Fruit fly (Drosophila melanogaster) Kc167 (cell line): ENCODE measurements around the gene Paip2.

Experiments
- Myc ChIP-seq: fragments of >200 bp; optimal IDR thresholded peaks from 2 replicates; lab custom pipeline; 2017; ENCODE audit warnings: missing external identifiers
- Sin3A ChIP-seq: fragments of >200 bp; optimal IDR thresholded peaks from 2 replicates; lab custom pipeline; 2018; ENCODE audit warnings: missing external identifiers
- h ChIP-seq: fragments of >200 bp; optimal IDR thresholded peaks from 3 replicates; lab custom pipeline; 2018; ENCODE audit warnings: missing external identifiers
- insv ChIP-seq: fragments of >200 bp; optimal IDR thresholded peaks from 3 replicates; lab custom pipeline; 2018; ENCODE audit warnings: missing external identifiers
- psq ChIP-seq: fragments of >200 bp; optimal IDR thresholded peaks from 2 replicates; lab custom pipeline; 2017; ENCODE audit warnings: missing external identifiers
- ttk ChIP-seq: sonication (Bioruptor generic); optimal IDR thresholded peaks from 2 replicates; lab custom pipeline; 2017; ENCODE audit warnings: missing external identifiers

Gene Paip2

DNA sequence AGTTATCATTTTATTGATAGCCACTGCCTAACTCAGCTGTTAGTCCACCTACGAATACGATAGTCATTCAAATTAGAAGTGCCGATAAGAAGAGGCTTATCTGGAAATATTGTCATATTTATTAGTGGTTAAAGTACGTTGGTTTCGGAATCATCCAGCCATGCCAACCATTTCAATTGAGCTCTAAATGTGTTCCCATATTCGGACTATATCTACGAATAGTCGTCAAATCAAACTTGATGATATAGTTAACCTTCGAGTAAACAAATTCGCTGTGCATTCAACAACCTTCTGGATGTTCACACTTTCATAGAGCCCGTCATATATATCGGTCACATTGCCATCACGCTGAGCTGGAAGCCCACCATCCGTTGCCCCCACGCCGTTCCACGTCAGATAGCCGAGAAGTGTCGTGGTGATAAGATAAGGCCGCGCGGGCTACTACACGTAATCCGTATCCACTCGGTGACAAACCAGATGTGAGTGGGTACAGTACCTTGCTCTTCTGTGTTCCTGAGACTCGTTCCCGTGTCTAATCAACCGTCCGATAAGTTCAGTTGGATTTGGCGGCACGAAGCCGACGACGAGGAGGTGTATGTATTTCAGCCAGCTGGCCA, 37.8 kb downstream of the Paip2 start:
- TF ChIP-seq psq (lab: Kevin White, UChicago) (no peak), ttk (lab: Kevin White, UChicago) (no peak), Sin3A (lab: Kevin White, UChicago) (no peak), h (lab: Kevin White, UChicago) (no peak), insv (lab: Kevin White, UChicago) (no peak), Myc (no peak)

DNA sequence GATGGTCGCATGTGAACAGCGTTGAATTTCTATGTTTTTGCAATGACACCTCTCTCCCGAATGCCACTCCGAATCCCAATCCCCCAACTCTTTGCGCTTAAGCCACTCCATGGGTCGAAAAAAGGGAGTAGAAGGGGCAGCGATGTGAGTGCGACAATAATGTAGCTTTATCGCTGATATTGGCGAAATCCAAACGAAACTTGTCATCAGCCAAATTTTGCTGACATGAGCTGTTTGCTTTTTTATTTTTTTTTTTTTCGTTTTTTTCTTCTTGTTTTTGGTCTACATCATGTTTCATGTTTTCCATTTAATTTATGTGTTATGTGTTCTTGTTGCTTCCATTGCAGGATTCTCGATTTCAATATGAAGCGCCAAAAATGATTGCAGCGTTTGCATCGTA, 38.4 kb downstream of the Paip2 start:
- TF ChIP-seq h (lab: Kevin White, UChicago) (no peak), insv (lab: Kevin White, UChicago) (no peak), Sin3A (lab: Kevin White, UChicago) (no peak), Myc (no peak)

DNA sequence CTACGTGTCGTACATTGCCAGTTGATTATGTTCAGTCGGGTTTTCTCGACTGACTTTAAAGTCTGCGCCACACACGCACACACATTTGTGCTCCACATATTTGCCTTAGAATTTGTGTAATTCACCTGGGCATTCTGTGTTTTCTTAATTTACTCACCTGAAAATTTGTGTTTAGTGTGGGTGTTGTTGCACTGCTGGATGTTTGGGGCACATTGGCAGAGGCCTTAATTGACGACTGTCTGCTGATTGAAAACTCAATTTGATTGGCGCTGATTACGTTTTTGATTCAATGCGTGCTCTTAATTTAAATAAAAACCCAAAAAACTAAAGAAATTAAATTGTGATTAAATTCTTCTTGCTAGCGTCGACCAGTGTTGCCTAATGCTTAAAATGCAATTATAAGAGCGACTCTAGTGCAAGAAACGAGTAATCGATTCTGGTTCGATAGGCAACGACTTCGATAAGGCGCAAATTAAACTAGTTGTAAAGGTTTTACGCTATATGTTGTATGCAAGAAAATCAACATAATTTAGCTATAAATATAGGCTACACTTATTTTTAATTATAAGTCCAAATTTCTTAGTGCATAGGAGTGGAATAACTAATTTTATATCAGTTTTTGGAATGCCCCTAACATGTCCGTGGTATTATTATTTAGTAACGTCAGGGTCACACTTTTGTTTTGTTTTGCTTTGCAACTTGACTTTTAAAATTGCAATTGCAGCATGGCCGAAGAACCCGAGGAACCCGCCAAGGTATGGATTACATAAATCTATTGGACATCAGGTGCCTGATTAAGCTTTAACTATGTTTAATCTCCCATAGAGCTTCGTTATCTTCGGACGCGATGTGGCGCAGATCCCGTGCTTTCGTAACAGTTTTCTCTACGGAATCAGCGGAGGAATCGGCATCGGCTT, 49.9 kb downstream of the Paip2 start, which contains the start of the genes CG46281 and CG46280:
Gene CG46281 (minus strand): TSS at position 51 of the 917 bp plus-strand sequence.
Gene CG46280 (minus strand): TSS at position 403 of the 917 bp plus-strand sequence.
- no peak for TF ChIP-seq h (lab: Kevin White, UChicago)
- no peak for TF ChIP-seq Myc
- TF ChIP-seq psq (lab: Kevin White, UChicago) = no peak
- TF ChIP-seq Sin3A (lab: Kevin White, UChicago) = no peak
- TF ChIP-seq ttk (lab: Kevin White, UChicago) = no peak
- no peak for TF ChIP-seq insv (lab: Kevin White, UChicago)

DNA sequence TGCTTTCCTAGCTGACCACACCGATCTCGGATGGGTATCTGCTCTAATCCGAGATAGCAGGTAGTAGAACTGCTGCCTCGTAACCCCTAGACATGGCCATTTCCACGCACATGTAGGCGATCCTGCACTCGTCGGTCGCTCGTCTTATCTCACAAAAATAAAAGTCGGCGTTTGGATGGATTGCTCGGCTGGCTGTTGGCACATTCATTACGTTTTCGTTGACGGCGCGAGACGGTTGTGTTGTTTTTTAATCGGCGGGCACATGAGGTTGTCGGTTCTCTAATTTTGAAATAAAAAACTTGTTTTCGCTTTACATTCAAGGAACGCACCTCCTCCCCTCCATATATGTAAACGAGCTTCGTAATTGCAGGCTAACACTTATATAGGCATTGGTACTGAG, 51.7 kb downstream of the Paip2 start, which contains the start of gene ry:
Gene ry (plus strand): TSS at position 206 of the 400 bp plus-strand sequence.
- no peak for TF ChIP-seq h (lab: Kevin White, UChicago)
- TF ChIP-seq ttk (lab: Kevin White, UChicago) = no peak
- TF ChIP-seq psq (lab: Kevin White, UChicago) = no peak
- TF ChIP-seq Myc = no peak
- TF ChIP-seq insv (lab: Kevin White, UChicago) = no peak
- no peak for TF ChIP-seq Sin3A (lab: Kevin White, UChicago)

DNA sequence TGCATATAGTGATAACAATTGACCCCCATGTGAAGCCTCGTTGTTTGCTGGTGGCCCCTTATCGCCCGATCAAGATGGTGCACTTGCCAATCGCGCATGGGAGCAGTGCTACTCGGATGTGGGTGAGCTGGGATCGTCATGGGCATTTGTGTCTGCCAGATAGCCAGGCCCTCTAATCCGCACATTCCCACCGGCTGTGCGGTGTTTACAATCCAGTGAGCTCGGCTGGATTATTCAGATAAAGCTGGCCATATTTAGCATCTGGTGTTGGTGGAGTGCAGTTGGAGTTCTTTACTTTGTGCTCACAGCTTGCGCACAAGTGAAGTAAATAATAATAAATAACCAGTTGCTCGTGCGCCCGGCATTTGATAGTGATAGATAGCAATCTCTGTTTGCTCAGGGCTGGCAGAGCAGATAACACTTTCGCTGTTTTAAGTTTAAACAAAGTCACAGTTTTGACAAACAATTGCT, 52.4 kb downstream of the Paip2 start:
- TF ChIP-seq ttk (lab: Kevin White, UChicago) (no peak), h (lab: Kevin White, UChicago) (no peak), psq (lab: Kevin White, UChicago) (no peak), Myc (no peak), insv (lab: Kevin White, UChicago) (no peak), Sin3A (lab: Kevin White, UChicago) (no peak)

DNA sequence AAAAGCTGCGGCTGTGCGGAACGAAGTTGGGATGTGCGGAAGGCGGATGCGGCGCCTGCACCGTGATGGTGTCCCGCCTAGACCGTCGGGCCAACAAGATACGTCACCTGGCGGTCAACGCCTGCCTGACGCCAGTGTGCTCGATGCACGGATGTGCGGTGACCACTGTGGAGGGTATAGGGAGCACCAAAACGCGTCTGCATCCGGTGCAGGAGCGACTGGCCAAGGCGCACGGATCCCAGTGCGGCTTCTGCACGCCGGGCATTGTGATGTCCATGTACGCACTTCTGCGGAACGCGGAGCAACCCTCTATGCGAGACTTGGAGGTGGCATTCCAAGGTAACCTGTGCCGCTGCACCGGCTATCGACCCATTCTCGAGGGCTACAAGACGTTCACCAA, 53.1 kb downstream of the Paip2 start:
- TF ChIP-seq h (lab: Kevin White, UChicago) = no peak
- TF ChIP-seq insv (lab: Kevin White, UChicago) = no peak
- TF ChIP-seq psq (lab: Kevin White, UChicago) = no peak
- no peak for TF ChIP-seq ttk (lab: Kevin White, UChicago)
- TF ChIP-seq Sin3A (lab: Kevin White, UChicago) = no peak
- TF ChIP-seq Myc = no peak
